Fruit fly (Drosophila melanogaster): Measurements from ENCODE around the gene CG4199.

- TF ChIP-seq CTCF (optimal IDR thresholded peaks at IDR 0.05) (no peak), CG8478 (optimal IDR thresholded peaks at IDR 0.05) (no peak)
Observed at dm6 chrX:2032160-2032801, 41.0 kb downstream of the CG4199 start.
